Worm (Caenorhabditis elegans) whole organism, L2 larva: Measurements from ENCODE around the gene D1014.2.

Experiments used
- ama-1 ChIP-seq: fragments of 150-350 bp; optimal IDR thresholded peaks from 2 replicates; lab custom pipeline; 2018; ENCODE audit warnings: inconsistent platforms
- nhr-21 ChIP-seq: fragments of 150-350 bp; optimal IDR thresholded peaks from 2 replicates; lab custom pipeline; 2014; ENCODE audit warnings: missing biosample characterization, missing genetic modification characterization
- nhr-237 ChIP-seq: fragments of 150-350 bp; optimal IDR thresholded peaks from 2 replicates; lab custom pipeline; 2014; ENCODE audit warnings: missing biosample characterization, missing genetic modification characterization
- unc-62 ChIP-seq: fragments of 150-350 bp; optimal IDR thresholded peaks from 2 replicates; lab custom pipeline; 2014; ENCODE audit warnings: missing biosample characterization, missing genetic modification reagents, missing genetic modification characterization
- ztf-11 ChIP-seq: sonication (generic microtip); optimal IDR thresholded peaks from 2 replicates; lab custom pipeline; 2017; ENCODE audit warnings: missing biosample characterization, missing genetic modification characterization

ce11 chrV:8168219-8168962 is 24.7 kb downstream of the D1014.2 start, which contains the start of gene F20D6.8:
- TF ChIP-seq ztf-11 (tag; lab: Kevin White, UChicago) = no peak
- TF ChIP-seq nhr-21 (tag; lab: Kevin White, UChicago) = no peak
- no peak for TF ChIP-seq ama-1 (lab: Kevin White, UChicago)
- TF ChIP-seq unc-62 (GFP tag; lab: Kevin White, UChicago) = no peak
- no peak for TF ChIP-seq nhr-237 (tag; lab: Kevin White, UChicago)
